Fruit fly (Drosophila melanogaster): ENCODE data around the gene Sarm.
A peak's percentile ranks its signal among the peaks of the same experiment; 100 is the strongest.

Gene Sarm

dm6 chr3L:8115864-8116528, 52.3 kb downstream of the Sarm start, which contains the start of the genes Arp3 and msk (continued):
- no peak for TF ChIP-seq mld (GFP tag; IDR thresholded peaks at IDR 0.05; ENCODE audit: partially characterized antibody)
- TF ChIP-seq CG31365 (tag; optimal IDR thresholded peaks at IDR 0.05), result peak; percentile 16
- TF ChIP-seq Ptx1 (GFP tag; IDR thresholded peaks at IDR 0.05), result peak; percentile 86
- peak; percentile 68 for TF ChIP-seq en (GFP tag; optimal IDR thresholded peaks at IDR 0.05)
- TF ChIP-seq disco-r (GFP tag; optimal IDR thresholded peaks at IDR 0.05), result peak; percentile 89
- no peak for TF ChIP-seq CG7745 (tag; optimal IDR thresholded peaks at IDR 0.05)
- TF ChIP-seq gsb (GFP tag; IDR thresholded peaks at IDR 0.05), result no peak
- peak; percentile 79 for TF ChIP-seq CG17912 (GFP tag; optimal IDR thresholded peaks at IDR 0.05)
- no peak for TF ChIP-seq CG16779 (GFP tag; IDR thresholded peaks at IDR 0.05)
- TF ChIP-seq CG17568 (GFP tag; optimal IDR thresholded peaks at IDR 0.05), result no peak
- peak; percentile 60 to 84 for TF ChIP-seq Hr51 (GFP tag; optimal IDR thresholded peaks at IDR 0.05)
- TF ChIP-seq vvl (GFP tag; IDR thresholded peaks at IDR 0.05), result peak; percentile 85
- TF ChIP-seq CG34224 (GFP tag; IDR thresholded peaks at IDR 0.05; ENCODE audit: partially characterized antibody), result 0 out of 3 replicates have a peak, but pooled peaks have one; percentile 14
- peak; percentile 24 for TF ChIP-seq CG6765 (GFP tag; optimal IDR thresholded peaks at IDR 0.05)
- peak; percentile 97 for TF ChIP-seq CHES-1-like (GFP tag; optimal IDR thresholded peaks at IDR 0.05)
- peak; percentile 88 for TF ChIP-seq lab (GFP tag; optimal IDR thresholded peaks at IDR 0.05)
- TF ChIP-seq tio (GFP tag; optimal IDR thresholded peaks at IDR 0.05), result no peak
- peak; percentile 83 for TF ChIP-seq emc (GFP tag; optimal IDR thresholded peaks at IDR 0.05)
- peak in 1 of 2 experiments; percentile 65 for TF ChIP-seq bsh (GFP tag; optimal IDR thresholded peaks at IDR 0.05)
- peak; percentile 79 for TF ChIP-seq CG9727 (GFP tag; optimal IDR thresholded peaks at IDR 0.05)
- peak; percentile 35 for TF ChIP-seq fd3F (GFP tag; optimal IDR thresholded peaks at IDR 0.05)
- TF ChIP-seq caup (GFP tag; optimal IDR thresholded peaks at IDR 0.05; ENCODE audit: severe bottlenecking), result peak; percentile 80
- TF ChIP-seq Adf1 (GFP tag; IDR thresholded peaks at IDR 0.05), result peak; percentile 48
- TF ChIP-seq crc (GFP tag; optimal IDR thresholded peaks at IDR 0.05), result peak; percentile 82
- peak; percentile 78 for TF ChIP-seq gem (tag; optimal IDR thresholded peaks at IDR 0.05)
- peak; percentile 90 for TF ChIP-seq Max (GFP tag; optimal IDR thresholded peaks at IDR 0.05)
- peak; percentile 89 for TF ChIP-seq CG15514 (GFP tag; optimal IDR thresholded peaks at IDR 0.05)
- TF ChIP-seq CG9932 (GFP tag; IDR thresholded peaks at IDR 0.05), result peak; percentile 89
- TF ChIP-seq fu2 (GFP tag; optimal IDR thresholded peaks at IDR 0.05), result peak; percentile 92
- TF ChIP-seq CG10431 (GFP tag; optimal IDR thresholded peaks at IDR 0.05), result peak; percentile 58
- peak; percentile 52 for TF ChIP-seq CG7372 (GFP tag; IDR thresholded peaks at IDR 0.05)
- peak; percentile 61 for TF ChIP-seq cwo (GFP tag; optimal IDR thresholded peaks at IDR 0.05)
- peak in 1 of 2 experiments; percentile 68 for TF ChIP-seq eve (GFP tag; optimal IDR thresholded peaks at IDR 0.05)
- TF ChIP-seq bigmax (GFP tag; optimal IDR thresholded peaks at IDR 0.05), result peak; percentile 38
- 0 out of 3 replicates have a peak, but pooled peaks have one; percentile 55 for TF ChIP-seq CG2199 (GFP tag; IDR thresholded peaks at IDR 0.05)
- TF ChIP-seq gcm2 (GFP tag; optimal IDR thresholded peaks at IDR 0.05), result peak; percentile 60
- TF ChIP-seq CG4707 (GFP tag; optimal IDR thresholded peaks at IDR 0.05), result no peak
- peak; percentile 95 for TF ChIP-seq YL-1 (GFP tag; optimal IDR thresholded peaks at IDR 0.05)
- TF ChIP-seq CG16863 (GFP tag; optimal IDR thresholded peaks at IDR 0.05), result peak; percentile 85
- TF ChIP-seq dysf (GFP tag; IDR thresholded peaks at IDR 0.05), result peak; percentile 76
- TF ChIP-seq pfk (GFP tag; optimal IDR thresholded peaks at IDR 0.05), result peak; percentile 9
- peak; percentile 86 for TF ChIP-seq Gug (GFP tag; IDR thresholded peaks at IDR 0.05)
- TF ChIP-seq nau (GFP tag; optimal IDR thresholded peaks at IDR 0.05), result no peak
- peak; percentile 47 for TF ChIP-seq gfzf (GFP tag; optimal IDR thresholded peaks at IDR 0.05)
- peak; percentile 84 for TF ChIP-seq chn (GFP tag; optimal IDR thresholded peaks at IDR 0.05)
- peak; percentile 37 for TF ChIP-seq CG8281 (tag; optimal IDR thresholded peaks at IDR 0.05)
- peak in 1 of 2 experiments; percentile 15 for TF ChIP-seq Eip74EF (GFP tag; optimal IDR thresholded peaks at IDR 0.05)
- TF ChIP-seq Pdp1 (GFP tag; optimal IDR thresholded peaks at IDR 0.05), result peak; percentile 86 to 91

All from whole organism, embryonic.